Fruit fly (Drosophila melanogaster) whole organism, embryonic: Measurements from ENCODE around the gene CG13110.

Experiments used
- ATbp ChIP-seq: fragments of 200-800 bp; sonication (Bioruptor generic); optimal IDR thresholded peaks from 2 replicates; lab custom pipeline; 2017; ENCODE audit warnings: missing biosample characterization, mild to moderate bottlenecking, missing genetic modification characterization, missing genetic modification reagents
- Atf6 ChIP-seq: fragments of 200-800 bp; sonication (Bioruptor generic); IDR thresholded peaks from 2 replicates; pipeline ENCODE4 v1.3.6; 2022; ENCODE audit warnings: missing biosample characterization, missing genetic modification characterization
- CG1024 ChIP-seq: fragments of 200-800 bp; sonication (Bioruptor generic); IDR thresholded peaks from 2 replicates; pipeline ENCODE4 v1.3.6; 2022; ENCODE audit warnings: missing biosample characterization, missing genetic modification characterization
- CG10543 ChIP-seq: fragments of 200-800 bp; sonication (Bioruptor generic); optimal IDR thresholded peaks from 3 replicates; lab custom pipeline; 2017; ENCODE audit warnings: missing biosample characterization, mild to moderate bottlenecking, missing genetic modification characterization, moderate library complexity
- CG11560 ChIP-seq: fragments of 200-800 bp; sonication (Bioruptor generic); IDR thresholded peaks from 3 replicates; pipeline ENCODE4 v1.3.6; 2022; ENCODE audit warnings: missing biosample characterization, missing genetic modification characterization
- CG11695 ChIP-seq: fragments of 200-800 bp; sonication (Bioruptor generic); IDR thresholded peaks from 3 replicates; pipeline ENCODE4 v1.3.6; 2022; ENCODE audit warnings: missing biosample characterization, missing genetic modification characterization
- CG14014 ChIP-seq: fragments of 200-800 bp; sonication (Bioruptor generic); IDR thresholded peaks from 2 replicates; pipeline ENCODE4 v1.3.6; 2022; ENCODE audit warnings: missing biosample characterization, missing genetic modification characterization
- CG14441 ChIP-seq: fragments of 200-800 bp; sonication (Bioruptor generic); IDR thresholded peaks from 2 replicates; pipeline ENCODE4 v1.3.6; 2022; ENCODE audit warnings: missing biosample characterization, missing genetic modification characterization
- CG14965 ChIP-seq: fragments of 200-800 bp; sonication (Bioruptor generic); optimal IDR thresholded peaks from 2 replicates; lab custom pipeline; 2016; ENCODE audit warnings: missing biosample characterization, missing genetic modification characterization, borderline replicate concordance
- CG17186 ChIP-seq: fragments of 200-800 bp; sonication (Bioruptor generic); optimal IDR thresholded peaks from 3 replicates; lab custom pipeline; 2017; ENCODE audit warnings: missing biosample characterization, missing genetic modification reagents, missing genetic modification characterization
- CG18764 ChIP-seq: fragments of 200-800 bp; sonication (Bioruptor generic); optimal IDR thresholded peaks from 3 replicates; lab custom pipeline; 2016; ENCODE audit warnings: missing biosample characterization, missing genetic modification characterization
- CG2712 ChIP-seq: fragments of 200-800 bp; optimal IDR thresholded peaks from 3 replicates; lab custom pipeline; 2019; ENCODE audit warnings: missing biosample characterization, mild to moderate bottlenecking, missing genetic modification characterization, moderate library complexity
- CG2875 ChIP-seq: fragments of 200-800 bp; sonication (Bioruptor generic); optimal IDR thresholded peaks from 2 replicates; lab custom pipeline; 2017; ENCODE audit warnings: missing biosample characterization, mild to moderate bottlenecking, missing genetic modification characterization, missing genetic modification reagents
- CG30020 ChIP-seq: fragments of 200-800 bp; optimal IDR thresholded peaks from 2 replicates; lab custom pipeline; 2019; ENCODE audit warnings: missing biosample characterization, mild to moderate bottlenecking, missing genetic modification characterization, moderate library complexity
- CG33557 ChIP-seq: fragments of 200-800 bp; sonication (Bioruptor generic); optimal IDR thresholded peaks from 2 replicates; lab custom pipeline; 2019; ENCODE audit warnings: missing biosample characterization, mild to moderate bottlenecking, missing genetic modification characterization, moderate library complexity
- CG42726 ChIP-seq: fragments of 200-800 bp; sonication (Bioruptor generic); IDR thresholded peaks from 2 replicates; pipeline ENCODE4 v1.3.6; 2022; ENCODE audit warnings: missing biosample characterization, missing genetic modification characterization; ENCODE audit not compliant: partially characterized antibody
- CG8089 ChIP-seq: fragments of 200-800 bp; sonication (Bioruptor generic); optimal IDR thresholded peaks from 3 replicates; lab custom pipeline; 2016; ENCODE audit warnings: missing biosample characterization, missing genetic modification characterization
- CG8765 ChIP-seq: fragments of 200-800 bp; sonication (Bioruptor generic); IDR thresholded peaks from 2 replicates; pipeline ENCODE4 v1.3.6; 2022; ENCODE audit warnings: missing biosample characterization, missing genetic modification characterization
- CG9609 ChIP-seq: fragments of 200-800 bp; sonication (Bioruptor generic); optimal IDR thresholded peaks from 3 replicates; lab custom pipeline; 2016; ENCODE audit warnings: missing biosample characterization, missing genetic modification characterization
- Camta ChIP-seq: fragments of 200-800 bp; sonication (Bioruptor generic); optimal IDR thresholded peaks from 2 replicates; lab custom pipeline; 2016; ENCODE audit warnings: missing biosample characterization, missing genetic modification characterization
- Deaf1 ChIP-seq: fragments of 200-800 bp; optimal IDR thresholded peaks from 3 replicates; lab custom pipeline; 2019; ENCODE audit warnings: missing biosample characterization, mild to moderate bottlenecking, missing genetic modification characterization, moderate library complexity
- Drgx ChIP-seq: fragments of 200-800 bp; sonication (Bioruptor generic); IDR thresholded peaks from 2 replicates; pipeline ENCODE4 v1.3.6; 2022; ENCODE audit warnings: missing biosample characterization, missing genetic modification characterization
- ERR ChIP-seq: fragments of 200-800 bp; sonication (Bioruptor generic); optimal IDR thresholded peaks from 2 replicates; lab custom pipeline; 2016; ENCODE audit warnings: missing biosample characterization, missing genetic modification characterization
- Eip74EF ChIP-seq, 2 experiments: fragments of 200-800 bp in 1 of 2; fragments of >200 bp in 1 of 2; sonication (Bioruptor generic) in 1 of 2; optimal IDR thresholded peaks; 2 replicates each; lab custom pipeline; 2017 to 2019; ENCODE audit warnings: missing biosample characterization in 2 of 2, missing genetic modification characterization in 2 of 2, mild to moderate bottlenecking in 1 of 2, moderate library complexity in 1 of 2
- HmgZ ChIP-seq: fragments of 200-800 bp; sonication (Bioruptor generic); optimal IDR thresholded peaks from 2 replicates; lab custom pipeline; 2018; ENCODE audit warnings: missing biosample characterization, mild to moderate bottlenecking, missing genetic modification characterization
- NfI ChIP-seq: fragments of 200-800 bp; sonication (Bioruptor generic); optimal IDR thresholded peaks from 3 replicates; lab custom pipeline; 2018; ENCODE audit warnings: missing biosample characterization, mild to moderate bottlenecking, missing genetic modification characterization, moderate library complexity
- bbx ChIP-seq: fragments of 200-800 bp; sonication (Bioruptor generic); IDR thresholded peaks from 2 replicates; pipeline ENCODE4 v1.3.6; 2022; ENCODE audit warnings: missing biosample characterization, missing genetic modification characterization; ENCODE audit not compliant: partially characterized antibody
- bcd ChIP-seq: fragments of 200-800 bp; sonication (Bioruptor generic); optimal IDR thresholded peaks from 2 replicates; lab custom pipeline; 2017; ENCODE audit warnings: missing biosample characterization, mild to moderate bottlenecking, missing genetic modification characterization
- bowl ChIP-seq: fragments of 200-800 bp; sonication (Bioruptor generic); IDR thresholded peaks from 2 replicates; pipeline ENCODE4 v1.3.6; 2022; ENCODE audit warnings: missing biosample characterization, missing genetic modification characterization
- cas ChIP-seq: fragments of 200-800 bp; sonication (Bioruptor generic); IDR thresholded peaks from 2 replicates; pipeline ENCODE4 v1.3.6; 2022; ENCODE audit warnings: missing biosample characterization, missing genetic modification characterization
- caup ChIP-seq: fragments of 200-800 bp; sonication (Bioruptor generic); optimal IDR thresholded peaks from 3 replicates; lab custom pipeline; 2017; ENCODE audit warnings: missing biosample characterization, mild to moderate bottlenecking, missing genetic modification characterization, moderate library complexity; ENCODE audit not compliant: severe bottlenecking
- dmrt11E ChIP-seq: fragments of 200-800 bp; sonication (Bioruptor generic); optimal IDR thresholded peaks from 3 replicates; lab custom pipeline; 2018; ENCODE audit warnings: missing biosample characterization, mild to moderate bottlenecking, missing genetic modification characterization, moderate library complexity
- emc ChIP-seq: fragments of 200-800 bp; sonication (Bioruptor generic); optimal IDR thresholded peaks from 2 replicates; lab custom pipeline; 2016; ENCODE audit warnings: missing biosample characterization, missing genetic modification characterization
- fd64A ChIP-seq: fragments of 200-800 bp; sonication (Bioruptor generic); optimal IDR thresholded peaks from 3 replicates; lab custom pipeline; 2018; ENCODE audit warnings: missing biosample characterization, mild to moderate bottlenecking, missing genetic modification characterization
- ftz-f1 ChIP-seq: fragments of 200-800 bp; sonication (Bioruptor generic); optimal IDR thresholded peaks from 2 replicates; lab custom pipeline; 2016; ENCODE audit warnings: missing biosample characterization, missing genetic modification characterization
- gce ChIP-seq: fragments of 200-800 bp; sonication (Bioruptor generic); IDR thresholded peaks from 3 replicates; pipeline ENCODE4 v1.3.6; 2022; ENCODE audit warnings: missing biosample characterization, missing genetic modification characterization
- grau ChIP-seq: fragments of 200-800 bp; optimal IDR thresholded peaks from 3 replicates; lab custom pipeline; 2019; ENCODE audit warnings: missing biosample characterization, mild to moderate bottlenecking, missing genetic modification characterization, moderate library complexity
- her ChIP-seq: fragments of 200-800 bp; sonication (Bioruptor generic); optimal IDR thresholded peaks from 2 replicates; lab custom pipeline; 2016; ENCODE audit warnings: missing biosample characterization, missing genetic modification characterization
- knrl ChIP-seq: fragments of 200-800 bp; sonication (Bioruptor generic); IDR thresholded peaks from 3 replicates; pipeline ENCODE4 v1.3.6; 2022; ENCODE audit warnings: missing biosample characterization, missing genetic modification characterization; ENCODE audit not compliant: partially characterized antibody
- mam ChIP-seq: fragments of 200-800 bp; sonication (Bioruptor generic); optimal IDR thresholded peaks from 3 replicates; lab custom pipeline; 2016; ENCODE audit warnings: missing biosample characterization, missing genetic modification characterization
- nom ChIP-seq: fragments of 200-800 bp; sonication (Bioruptor generic); optimal IDR thresholded peaks from 2 replicates; lab custom pipeline; 2017; ENCODE audit warnings: missing biosample characterization, missing genetic modification characterization, mild to moderate bottlenecking, moderate library complexity, missing genetic modification reagents
- pita ChIP-seq: fragments of 200-800 bp; sonication (Bioruptor generic); optimal IDR thresholded peaks from 2 replicates; lab custom pipeline; 2017; ENCODE audit warnings: missing biosample characterization, mild to moderate bottlenecking, missing genetic modification characterization
- pzg ChIP-seq: fragments of 200-800 bp; sonication (Bioruptor generic); optimal IDR thresholded peaks from 3 replicates; lab custom pipeline; 2018; ENCODE audit warnings: missing biosample characterization, mild to moderate bottlenecking, missing genetic modification characterization, moderate library complexity
- ranshi ChIP-seq: fragments of 200-800 bp; sonication (Bioruptor generic); IDR thresholded peaks from 2 replicates; pipeline ENCODE4 v1.3.6; 2022; ENCODE audit warnings: missing biosample characterization, missing genetic modification characterization
- sd ChIP-seq: fragments of 200-800 bp; sonication (Bioruptor generic); optimal IDR thresholded peaks from 3 replicates; lab custom pipeline; 2018; ENCODE audit warnings: missing biosample characterization, mild to moderate bottlenecking, missing genetic modification characterization, moderate library complexity
- sima ChIP-seq: fragments of 200-800 bp; sonication (Bioruptor generic); optimal IDR thresholded peaks from 2 replicates; lab custom pipeline; 2016; ENCODE audit warnings: missing biosample characterization, missing genetic modification characterization
- wdn ChIP-seq: fragments of 200-800 bp; sonication (Bioruptor generic); IDR thresholded peaks from 2 replicates; pipeline ENCODE4 v1.3.6; 2022; ENCODE audit warnings: missing biosample characterization, missing genetic modification characterization
- zen ChIP-seq: fragments of 200-800 bp; sonication (Bioruptor generic); optimal IDR thresholded peaks from 3 replicates; lab custom pipeline; 2018; ENCODE audit warnings: missing biosample characterization, mild to moderate bottlenecking, missing genetic modification characterization, moderate library complexity
- zfh2 ChIP-seq: fragments of 200-800 bp; sonication (Bioruptor generic); optimal IDR thresholded peaks from 2 replicates; lab custom pipeline; 2016; ENCODE audit warnings: missing biosample characterization, missing genetic modification characterization

CG13110 gene

DNA sequence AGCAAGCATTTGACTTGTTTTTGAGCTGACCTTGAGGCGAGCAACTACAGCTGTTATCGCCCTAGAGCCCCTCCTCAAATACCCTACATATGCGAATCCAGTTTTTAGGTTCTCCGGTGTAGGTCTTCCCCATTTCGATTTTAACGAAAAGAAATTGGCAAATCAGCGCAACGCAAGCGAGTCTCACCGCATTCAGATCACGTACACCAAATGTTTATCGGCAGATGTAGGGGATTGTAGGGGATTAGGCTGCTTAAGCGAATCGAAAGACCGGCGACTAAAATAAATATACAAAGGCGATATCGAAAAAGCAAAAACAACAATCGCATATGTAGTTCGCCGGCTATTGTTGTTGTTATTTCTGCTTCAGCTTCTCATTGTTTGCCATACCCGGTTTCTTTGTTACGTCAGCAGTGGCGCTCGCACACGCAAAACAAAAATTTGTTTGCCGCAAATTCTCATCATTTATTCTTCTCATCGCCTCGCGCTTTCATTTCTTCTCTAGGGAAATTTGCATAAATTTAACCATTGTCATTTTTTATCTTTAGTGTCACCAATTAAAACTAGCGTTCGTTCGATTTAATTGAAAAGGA, 37.8 kb downstream of the CG13110 start (continued):
- TF ChIP-seq Atf6 (GFP tag; lab: Robert Waterston, UW) (peak; percentile 84), Deaf1 (peak; percentile 10), CG14965 (GFP tag; lab: Kevin White, UChicago) (no peak), her (GFP tag; lab: Kevin White, UChicago) (peak; percentile 85), CG1024 (GFP tag; lab: Robert Waterston, UW) (no peak), gce (GFP tag; lab: Robert Waterston, UW) (peak; percentile 51; the same call in 1 of the 3 replicates), CG8089 (no peak), emc (GFP tag; lab: Kevin White, UChicago) (peak; percentile 85), CG42726 (GFP tag; lab: Robert Waterston, UW) (no peak), CG14441 (GFP tag; lab: Robert Waterston, UW) (peak; percentile 75), zen (tag; lab: Kevin White, UChicago) (peak; percentile 21), CG9609 (GFP tag; lab: Kevin White, UChicago) (peak; percentile 65), cas (GFP tag; lab: Robert Waterston, UW) (0 out of 2 replicates have a peak, but pooled peaks have one; percentile 22), ftz-f1 (GFP tag; lab: Kevin White, UChicago) (peak; percentile 51), ERR (GFP tag; lab: Kevin White, UChicago) (peak; percentile 78), CG10543 (peak; percentile 47), CG8765 (GFP tag; lab: Robert Waterston, UW) (no peak), wdn (GFP tag; lab: Robert Waterston, UW) (peak; percentile 69), CG33557 (no peak), bbx (GFP tag; lab: Robert Waterston, UW) (no peak), ATbp (GFP tag; lab: Kevin White, UChicago) (peak; percentile 13), CG2875 (GFP tag; lab: Kevin White, UChicago) (no peak), bcd (peak; percentile 82), NfI (GFP tag; lab: Kevin White, UChicago) (peak; percentile 66), CG2712 (tag; lab: Kevin White, UChicago) (peak; percentile 45), CG11695 (GFP tag; lab: Robert Waterston, UW) (peak; percentile 61; the same call in 2 of the 3 replicates), pzg (GFP tag; lab: Kevin White, UChicago) (peak; percentile 6), Drgx (GFP tag; lab: Robert Waterston, UW) (peak; percentile 92), zfh2 (GFP tag; lab: Kevin White, UChicago) (peak; percentile 92), knrl (GFP tag; lab: Robert Waterston, UW) (no peak), dmrt11E (peak; percentile 22), sima (GFP tag; lab: Kevin White, UChicago) (no peak), pita (no peak), Camta (GFP tag; lab: Kevin White, UChicago) (peak; percentile 48), sd (peak; percentile 69), caup (GFP tag; lab: Kevin White, UChicago) (peak; percentile 68), CG17186 (no peak), grau (peak; percentile 72), fd64A (GFP tag; lab: Kevin White, UChicago) (no peak), nom (GFP tag; lab: Kevin White, UChicago) (peak; percentile 84), ranshi (peak; percentile 72), CG30020 (tag; lab: Kevin White, UChicago) (no peak), bowl (GFP tag; lab: Robert Waterston, UW) (no peak), mam (peak; percentile 88), CG11560 (tag; lab: Robert Waterston, UW) (0 out of 3 replicates have a peak, but pooled peaks have one; percentile 20), CG14014 (GFP tag; lab: Robert Waterston, UW) (peak; percentile 69), Eip74EF (GFP tag; optimal IDR thresholded peaks at IDR 0.05; lab: Kevin White, UChicago) (no peak), CG18764 (peak; percentile 14), HmgZ (tag; lab: Kevin White, UChicago) (peak; percentile 64)
